Worm (Caenorhabditis elegans) whole organism, young adult: ENCODE results near the gene T06A1.5.

ENCODE experiments used
- B0019.2 ChIP-seq: fragments of 200-800 bp; sonication (Bioruptor generic); conservative IDR thresholded peaks from 2 replicates; pipeline ENCODE4 v1.3.6; 2022; ENCODE audit warnings: missing genetic modification reagents, missing genetic modification characterization, missing compliant biosample characterization
- B0336.3 ChIP-seq: fragments of 200-800 bp; sonication (Bioruptor generic); IDR thresholded peaks from 2 replicates; pipeline ENCODE4 v1.3.6; 2022; ENCODE audit warnings: missing genetic modification characterization, missing compliant biosample characterization
- C06A6.2 ChIP-seq: fragments of 200-800 bp; sonication (Bioruptor generic); conservative IDR thresholded peaks from 2 replicates; pipeline ENCODE4 v1.3.6; 2022; ENCODE audit warnings: missing genetic modification characterization, missing compliant biosample characterization
- F23B12.7 ChIP-seq: sonication (generic microtip); optimal IDR thresholded peaks from 2 replicates; lab custom pipeline; 2017; ENCODE audit warnings: missing genetic modification characterization, mild to moderate bottlenecking, missing compliant biosample characterization, antibody characterized with exemption, moderate library complexity; ENCODE audit not compliant: insufficient read depth
- F33H1.4 ChIP-seq: fragments of 200-800 bp; sonication (Bioruptor generic); IDR thresholded peaks from 2 replicates; pipeline ENCODE4 v1.3.6; 2022; ENCODE audit warnings: missing genetic modification reagents, missing genetic modification characterization, missing compliant biosample characterization
- F49E8.2 ChIP-seq: sonication (generic microtip); optimal IDR thresholded peaks from 3 replicates; lab custom pipeline; 2017; ENCODE audit warnings: missing genetic modification characterization, mild to moderate bottlenecking, missing compliant biosample characterization, antibody characterized with exemption, moderate library complexity; ENCODE audit not compliant: insufficient read depth
- F52B5.7 ChIP-seq: sonication (generic microtip); optimal IDR thresholded peaks from 2 replicates; lab custom pipeline; 2016; ENCODE audit warnings: mild to moderate bottlenecking, missing genetic modification characterization, missing compliant biosample characterization
- F55B11.4 ChIP-seq: sonication (generic microtip); optimal IDR thresholded peaks from 2 replicates; lab custom pipeline; 2016; ENCODE audit warnings: missing compliant biosample characterization, missing genetic modification characterization, borderline replicate concordance; ENCODE audit not compliant: insufficient read depth
- T26A5.8 ChIP-seq: sonication (generic microtip); optimal IDR thresholded peaks from 2 replicates; lab custom pipeline; 2016; ENCODE audit warnings: missing genetic modification characterization, missing compliant biosample characterization
- Y56A3A.18 ChIP-seq: fragments of 200-800 bp; sonication (Bioruptor generic); IDR thresholded peaks from 2 replicates; pipeline ENCODE4 v1.3.6; 2022; ENCODE audit warnings: missing genetic modification reagents, missing genetic modification characterization, missing compliant biosample characterization
- Y79H2A.3 ChIP-seq: fragments of 200-800 bp; sonication (Bioruptor generic); conservative IDR thresholded peaks from 2 replicates; pipeline ENCODE4 v1.3.6; 2022; ENCODE audit warnings: missing genetic modification reagents, missing genetic modification characterization, missing compliant biosample characterization
- atf-7 ChIP-seq: sonication (generic microtip); optimal IDR thresholded peaks from 2 replicates; lab custom pipeline; 2017; ENCODE audit warnings: mild to moderate bottlenecking, missing genetic modification characterization, missing compliant biosample characterization
- athp-1 ChIP-seq: sonication (generic microtip); optimal IDR thresholded peaks from 2 replicates; lab custom pipeline; 2017; ENCODE audit warnings: mild to moderate bottlenecking, missing genetic modification characterization, missing compliant biosample characterization
- attf-6 ChIP-seq: fragments of 200-800 bp; sonication (Bioruptor generic); IDR thresholded peaks from 2 replicates; pipeline ENCODE4 v1.3.6; 2022; ENCODE audit warnings: missing genetic modification reagents, missing genetic modification characterization, missing compliant biosample characterization
- ccch-3 ChIP-seq: fragments of 200-800 bp; sonication (Bioruptor generic); optimal IDR thresholded peaks from 2 replicates; lab custom pipeline; 2018; ENCODE audit warnings: mild to moderate bottlenecking, missing genetic modification characterization, missing compliant biosample characterization
- cebp-1 ChIP-seq, 2 experiments: fragments of 200-800 bp in 1 of 2; sonication (Bioruptor generic) in 1 of 2; sonication (generic microtip) in 1 of 2; IDR thresholded peaks in 1 of 2; optimal IDR thresholded peaks in 1 of 2; 2 replicates each; pipeline versions ENCODE4 v1.3.6 to Lab custom; 2017 to 2022; ENCODE audit warnings: missing compliant biosample characterization in 2 of 2, missing genetic modification characterization in 2 of 2, mild to moderate bottlenecking in 1 of 2, missing genetic modification reagents in 1 of 2, moderate library complexity in 1 of 2
- ceh-91 ChIP-seq: fragments of 200-800 bp; sonication (Bioruptor generic); IDR thresholded peaks from 2 replicates; pipeline ENCODE4 v1.3.6; 2022; ENCODE audit warnings: missing genetic modification reagents, missing genetic modification characterization, missing compliant biosample characterization
- chd-7 ChIP-seq: sonication (generic microtip); optimal IDR thresholded peaks from 2 replicates; lab custom pipeline; 2016; ENCODE audit warnings: mild to moderate bottlenecking, missing genetic modification characterization, moderate library complexity, missing compliant biosample characterization
- dox-1 ChIP-seq: fragments of 200-800 bp; sonication (Bioruptor generic); IDR thresholded peaks from 2 replicates; pipeline ENCODE4 v1.3.6; 2022; ENCODE audit warnings: missing genetic modification reagents, missing genetic modification characterization, missing compliant biosample characterization
- dpl-1 ChIP-seq: fragments of 150-350 bp; optimal IDR thresholded peaks from 2 replicates; lab custom pipeline; 2014; ENCODE audit warnings: missing biosample characterization, missing genetic modification reagents, missing genetic modification characterization
- efl-1 ChIP-seq: fragments of 150-350 bp; optimal IDR thresholded peaks from 2 replicates; lab custom pipeline; 2014; ENCODE audit warnings: missing biosample characterization, missing genetic modification reagents, missing genetic modification characterization
- egl-44 ChIP-seq: fragments of 200-800 bp; sonication (Bioruptor generic); IDR thresholded peaks from 2 replicates; pipeline ENCODE4 v1.3.6; 2022; ENCODE audit warnings: missing genetic modification reagents, missing genetic modification characterization, missing compliant biosample characterization
- egrh-3 ChIP-seq: fragments of 200-800 bp; sonication (Bioruptor generic); IDR thresholded peaks from 2 replicates; pipeline ENCODE4 v1.3.6; 2022; ENCODE audit warnings: missing genetic modification reagents, missing genetic modification characterization, missing compliant biosample characterization
- ets-4 ChIP-seq: fragments of 200-800 bp; sonication (Bioruptor generic); optimal IDR thresholded peaks from 2 replicates; lab custom pipeline; 2018; ENCODE audit warnings: mild to moderate bottlenecking, missing genetic modification characterization, missing compliant biosample characterization
- gei-17 ChIP-seq: fragments of 200-800 bp; sonication (Bioruptor generic); optimal IDR thresholded peaks from 2 replicates; lab custom pipeline; 2018; ENCODE audit warnings: mild to moderate bottlenecking, missing genetic modification characterization, missing compliant biosample characterization
- hmg-1.2 ChIP-seq: fragments of 200-800 bp; sonication (Bioruptor generic); IDR thresholded peaks from 2 replicates; pipeline ENCODE4 v1.3.6; 2022; ENCODE audit warnings: missing genetic modification reagents, missing genetic modification characterization, missing compliant biosample characterization
- let-607 ChIP-seq, 2 experiments: fragments of 200-800 bp in 1 of 2; sonication (Bioruptor generic) in 1 of 2; sonication (generic microtip) in 1 of 2; optimal IDR thresholded peaks; 2 replicates each; lab custom pipeline; 2016 to 2018; ENCODE audit warnings: mild to moderate bottlenecking in 2 of 2, missing compliant biosample characterization in 2 of 2, missing genetic modification characterization in 2 of 2, moderate library complexity in 2 of 2, missing genotype in 1 of 2
- lin-35 ChIP-seq, 3 experiments: fragments of 150-350 bp in 2 of 3; sonication (generic microtip) in 1 of 3; optimal IDR thresholded peaks; 2 replicates each; lab custom pipeline; 2014 to 2018; ENCODE audit warnings: missing biosample characterization in 3 of 3, missing genetic modification characterization in 3 of 3, missing genetic modification reagents in 3 of 3
- lin-54 ChIP-seq: fragments of 200-800 bp; sonication (Bioruptor generic); optimal IDR thresholded peaks from 2 replicates; lab custom pipeline; 2018; ENCODE audit warnings: mild to moderate bottlenecking, missing genetic modification characterization, missing compliant biosample characterization
- lsl-1 ChIP-seq: fragments of 200-800 bp; sonication (Bioruptor generic); optimal IDR thresholded peaks from 2 replicates; lab custom pipeline; 2018; ENCODE audit warnings: mild to moderate bottlenecking, missing genetic modification characterization, moderate library complexity, missing compliant biosample characterization
- lsy-27 ChIP-seq: sonication (generic microtip); optimal IDR thresholded peaks from 2 replicates; lab custom pipeline; 2017; ENCODE audit warnings: missing genetic modification characterization, mild to moderate bottlenecking, missing compliant biosample characterization, antibody characterized with exemption, missing genotype, borderline replicate concordance; ENCODE audit not compliant: insufficient read depth
- madf-3 ChIP-seq: fragments of 200-800 bp; sonication (Bioruptor generic); IDR thresholded peaks from 2 replicates; pipeline ENCODE4 v1.3.6; 2022; ENCODE audit warnings: missing genetic modification reagents, missing genetic modification characterization, missing compliant biosample characterization
- mel-28 ChIP-seq: sonication (generic microtip); optimal IDR thresholded peaks from 2 replicates; lab custom pipeline; 2016; ENCODE audit warnings: borderline replicate concordance, mild to moderate bottlenecking, missing genetic modification characterization, missing compliant biosample characterization
- nfya-2 ChIP-seq: fragments of 200-800 bp; sonication (Bioruptor generic); IDR thresholded peaks from 2 replicates; pipeline ENCODE4 v1.3.6; 2022; ENCODE audit warnings: missing genetic modification reagents, missing genetic modification characterization, missing compliant biosample characterization
- nhr-120 ChIP-seq: fragments of 200-800 bp; sonication (Bioruptor generic); IDR thresholded peaks from 2 replicates; pipeline ENCODE4 v1.3.6; 2022; ENCODE audit warnings: missing genetic modification characterization, missing compliant biosample characterization
- rcor-1 ChIP-seq: fragments of 200-800 bp; sonication (Bioruptor generic); IDR thresholded peaks from 2 replicates; pipeline ENCODE4 v1.3.6; 2022; ENCODE audit warnings: missing genetic modification reagents, missing genetic modification characterization, missing compliant biosample characterization
- repo-1 ChIP-seq: sonication (generic microtip); optimal IDR thresholded peaks from 2 replicates; lab custom pipeline; 2017; ENCODE audit warnings: mild to moderate bottlenecking, missing genetic modification characterization, missing compliant biosample characterization
- snpc-3.4 ChIP-seq: sonication (generic microtip); optimal IDR thresholded peaks from 2 replicates; lab custom pipeline; 2017; ENCODE audit warnings: missing genetic modification characterization, mild to moderate bottlenecking, missing compliant biosample characterization, antibody characterized with exemption, moderate library complexity, missing genotype, missing genetic modification reagents
- sptf-2 ChIP-seq: fragments of 200-800 bp; sonication (Bioruptor generic); optimal IDR thresholded peaks from 2 replicates; lab custom pipeline; 2018; ENCODE audit warnings: mild to moderate bottlenecking, missing genetic modification characterization, missing compliant biosample characterization
- xnd-1 ChIP-seq: sonication (generic microtip); optimal IDR thresholded peaks from 2 replicates; lab custom pipeline; 2016; ENCODE audit warnings: missing genotype, missing genetic modification reagents, missing genetic modification characterization, missing compliant biosample characterization

The T06A1.5 gene

ce11 chrV:1892567-1893277 is 34.3 kb upstream of the T06A1.5 start, which contains the start of gene zig-11:
Gene zig-11, minus strand, starts transcription at chrV:1892939.
- TF ChIP-seq sptf-2 (no peak), Y79H2A.3 (no peak), snpc-3.4 (tag; lab: Kevin White, UChicago) (no peak), C06A6.2 (GFP tag; lab: Robert Waterston, UW) (no peak), egl-44 (GFP tag; lab: Robert Waterston, UW) (no peak), atf-7 (tag; lab: Kevin White, UChicago) (no peak), lin-54 (GFP tag; lab: Kevin White, UChicago) (peak; percentile 61), cebp-1 (GFP tag; IDR thresholded peaks at IDR 0.05; lab: Robert Waterston, UW) (no peak), cebp-1 (tag; optimal IDR thresholded peaks at IDR 0.05; lab: Kevin White, UChicago) (peak; percentile 53), hmg-1.2 (no peak), mel-28 (tag; lab: Kevin White, UChicago) (no peak), F23B12.7 (tag; lab: Kevin White, UChicago) (peak; percentile 13), ets-4 (GFP tag; lab: Kevin White, UChicago) (no peak), ccch-3 (GFP tag; lab: Kevin White, UChicago) (no peak), efl-1 (GFP tag; lab: Kevin White, UChicago) (peak; percentile 69), repo-1 (no peak), Y56A3A.18 (GFP tag; lab: Robert Waterston, UW) (no peak), B0019.2 (no peak), xnd-1 (tag; lab: Kevin White, UChicago) (no peak), lin-35 (GFP tag; optimal IDR thresholded peaks at IDR 0.05; lab: Kevin White, UChicago) (peak in 1 of 3 experiments; percentile 32), F55B11.4 (no peak), gei-17 (no peak), ceh-91 (GFP tag; lab: Robert Waterston, UW) (no peak), dpl-1 (GFP tag; lab: Kevin White, UChicago) (no peak), lsl-1 (GFP tag; lab: Kevin White, UChicago) (peak; percentile 16)

ce11 chrV:1895483-1895882 is 31.5 kb upstream of the T06A1.5 start, which contains the start of gene nphp-2:
Gene nphp-2, plus strand, starts transcription at chrV:1895783.
- no peak for TF ChIP-seq T26A5.8 (tag; lab: Kevin White, UChicago)

- TF ChIP-seq dox-1 (GFP tag; lab: Robert Waterston, UW), result no peak
- no peak for TF ChIP-seq F52B5.7 (tag; lab: Kevin White, UChicago)
- no peak for TF ChIP-seq lin-35 (GFP tag; optimal IDR thresholded peaks at IDR 0.05; lab: Kevin White, UChicago)
- TF ChIP-seq nhr-120 (GFP tag; lab: Robert Waterston, UW), result no peak
- no peak for TF ChIP-seq gei-17
- no peak for TF ChIP-seq lsl-1 (GFP tag; lab: Kevin White, UChicago)
- no peak for TF ChIP-seq egrh-3 (GFP tag; lab: Robert Waterston, UW)
- no peak for TF ChIP-seq F49E8.2
- no peak for TF ChIP-seq chd-7 (tag; lab: Kevin White, UChicago)
- no peak for TF ChIP-seq T26A5.8 (tag; lab: Kevin White, UChicago)
- no peak for TF ChIP-seq athp-1 (tag; lab: Kevin White, UChicago)
- no peak for TF ChIP-seq madf-3 (GFP tag; lab: Robert Waterston, UW)
- TF ChIP-seq efl-1 (GFP tag; lab: Kevin White, UChicago), result no peak
- TF ChIP-seq B0336.3, result no peak
- TF ChIP-seq rcor-1 (GFP tag; lab: Robert Waterston, UW), result no peak
- TF ChIP-seq F33H1.4 (GFP tag; lab: Robert Waterston, UW), result no peak
- TF ChIP-seq let-607 (tag; optimal IDR thresholded peaks at IDR 0.05; lab: Kevin White, UChicago), result no peak
- no peak for TF ChIP-seq nfya-2 (GFP tag; lab: Robert Waterston, UW)
- no peak for TF ChIP-seq attf-6 (GFP tag; lab: Robert Waterston, UW)
- TF ChIP-seq lsy-27, result no peak
Observed at ce11 chrV:1907350-1907749, 19.7 kb upstream of the T06A1.5 start, which contains the start of gene Y32G9A.5. Gene Y32G9A.5, plus strand, starts transcription at chrV:1907650.
